Worm (Caenorhabditis elegans): Measurements from ENCODE around the gene clec-227.
A peak's percentile ranks its signal among the peaks of the same experiment; 100 is the strongest.

Gene clec-227

ce11 chrV:14468931-14469330 is 3.4 kb upstream of the clec-227 start, which contains the start of gene clec-57:
Gene clec-57 (plus strand): TSS chrV:14469231.
- TF ChIP-seq nhr-12 (tag; optimal IDR thresholded peaks at IDR 0.05), result no peak
- no peak for TF ChIP-seq sma-3 (GFP tag; optimal IDR thresholded peaks at IDR 0.05)
- TF ChIP-seq ztf-1 (GFP tag; conservative IDR thresholded peaks at IDR 0.05), result no peak
- no peak for TF ChIP-seq unc-55 (GFP tag; optimal IDR thresholded peaks at IDR 0.05)
- TF ChIP-seq mab-5 (tag; optimal IDR thresholded peaks at IDR 0.05), result no peak
- TF ChIP-seq lin-11 (tag; optimal IDR thresholded peaks at IDR 0.05), result no peak
- TF ChIP-seq ceh-82 (tag; optimal IDR thresholded peaks at IDR 0.05), result no peak
- TF ChIP-seq sem-4 (tag; optimal IDR thresholded peaks at IDR 0.05), result no peak
- no peak for TF ChIP-seq zag-1 (tag; optimal IDR thresholded peaks at IDR 0.05)
- TF ChIP-seq ztf-11 (tag; optimal IDR thresholded peaks at IDR 0.05), result no peak
- no peak for TF ChIP-seq unc-39 (tag; optimal IDR thresholded peaks at IDR 0.05)
- TF ChIP-seq blmp-1 (tag; optimal IDR thresholded peaks at IDR 0.05; ENCODE audit: insufficient read depth), result no peak
- TF ChIP-seq fos-1 (tag; optimal IDR thresholded peaks at IDR 0.05), result no peak
- no peak for TF ChIP-seq alr-1 (tag; optimal IDR thresholded peaks at IDR 0.05)
- no peak for TF ChIP-seq mbf-1 (tag; optimal IDR thresholded peaks at IDR 0.05)
- no peak for TF ChIP-seq skn-1 (tag; optimal IDR thresholded peaks at IDR 0.05)

ce11 chrV:14474099-14474498 is 1.8 kb downstream of the clec-227 start, which contains the start of gene clec-56:
Gene clec-56 (plus strand): TSS chrV:14474399.
- TF ChIP-seq ztf-11 (tag; optimal IDR thresholded peaks at IDR 0.05), result no peak
- no peak for TF ChIP-seq lsy-2 (tag; optimal IDR thresholded peaks at IDR 0.05)
- TF ChIP-seq C34F6.9 (tag; optimal IDR thresholded peaks at IDR 0.05), result no peak
- no peak for TF ChIP-seq blmp-1 (tag; optimal IDR thresholded peaks at IDR 0.05; ENCODE audit: insufficient read depth)
- TF ChIP-seq sma-3 (GFP tag; optimal IDR thresholded peaks at IDR 0.05), result no peak
- TF ChIP-seq elt-1 (tag; optimal IDR thresholded peaks at IDR 0.05), result no peak

- TF ChIP-seq R02D3.7 (tag; optimal IDR thresholded peaks at IDR 0.05) (no peak), crh-2 (tag; optimal IDR thresholded peaks at IDR 0.05) (peak; percentile 35)
Observed at ce11 chrV:14476680-14477079, 4.4 kb downstream of the clec-227 start, which contains the start of gene clec-54. Gene clec-54 (plus strand): TSS chrV:14476903.

- TF ChIP-seq nhr-6 (tag; optimal IDR thresholded peaks at IDR 0.05) (no peak), elt-3 (tag; optimal IDR thresholded peaks at IDR 0.05) (no peak), lin-39 (tag; optimal IDR thresholded peaks at IDR 0.05) (no peak), ceh-82 (tag; optimal IDR thresholded peaks at IDR 0.05) (no peak), ama-1 (optimal IDR thresholded peaks at IDR 0.05) (no peak), ZK546.5 (tag; optimal IDR thresholded peaks at IDR 0.05) (no peak), sma-9 (GFP tag; optimal IDR thresholded peaks at IDR 0.05) (no peak), sma-9 (tag; optimal IDR thresholded peaks at IDR 0.05) (no peak), alr-1 (tag; optimal IDR thresholded peaks at IDR 0.05) (no peak), lin-11 (tag; optimal IDR thresholded peaks at IDR 0.05) (no peak), nhr-237 (tag; optimal IDR thresholded peaks at IDR 0.05) (no peak), ztf-11 (tag; optimal IDR thresholded peaks at IDR 0.05) (no peak), mbf-1 (tag; optimal IDR thresholded peaks at IDR 0.05) (no peak), nhr-77 (tag; optimal IDR thresholded peaks at IDR 0.05) (no peak), crh-2 (tag; optimal IDR thresholded peaks at IDR 0.05) (no peak), R02D3.7 (tag; optimal IDR thresholded peaks at IDR 0.05) (no peak), C34F6.9 (tag; optimal IDR thresholded peaks at IDR 0.05) (no peak), unc-39 (tag; optimal IDR thresholded peaks at IDR 0.05) (no peak), ztf-4 (tag; optimal IDR thresholded peaks at IDR 0.05) (no peak), aly-2 (tag; optimal IDR thresholded peaks at IDR 0.05) (no peak), nhr-12 (tag; optimal IDR thresholded peaks at IDR 0.05) (no peak)
Observed at ce11 chrV:14478979-14479378, 6.7 kb downstream of the clec-227 start, which contains the start of gene clec-55. Gene clec-55 (plus strand): TSS chrV:14479279.

- TF ChIP-seq nhr-237 (tag; optimal IDR thresholded peaks at IDR 0.05) (no peak), nhr-11 (tag; optimal IDR thresholded peaks at IDR 0.05) (no peak), R02D3.7 (tag; optimal IDR thresholded peaks at IDR 0.05) (no peak)
Observed at ce11 chrV:14480533-14480932, 8.2 kb downstream of the clec-227 start.

ce11 chrV:14481401-14481800 is 9.1 kb downstream of the clec-227 start, which contains the start of gene R02D5.7:
Gene R02D5.7 (minus strand): TSS chrV:14481501.
- TF ChIP-seq sma-3 (GFP tag; optimal IDR thresholded peaks at IDR 0.05), result no peak

Measured in whole organism, L2 larva.